Fruit fly (Drosophila melanogaster): Measurements from ENCODE around the gene CG5382.
A peak's percentile ranks its signal among the peaks of the same experiment; 100 is the strongest.

CG5382 gene

DNA sequence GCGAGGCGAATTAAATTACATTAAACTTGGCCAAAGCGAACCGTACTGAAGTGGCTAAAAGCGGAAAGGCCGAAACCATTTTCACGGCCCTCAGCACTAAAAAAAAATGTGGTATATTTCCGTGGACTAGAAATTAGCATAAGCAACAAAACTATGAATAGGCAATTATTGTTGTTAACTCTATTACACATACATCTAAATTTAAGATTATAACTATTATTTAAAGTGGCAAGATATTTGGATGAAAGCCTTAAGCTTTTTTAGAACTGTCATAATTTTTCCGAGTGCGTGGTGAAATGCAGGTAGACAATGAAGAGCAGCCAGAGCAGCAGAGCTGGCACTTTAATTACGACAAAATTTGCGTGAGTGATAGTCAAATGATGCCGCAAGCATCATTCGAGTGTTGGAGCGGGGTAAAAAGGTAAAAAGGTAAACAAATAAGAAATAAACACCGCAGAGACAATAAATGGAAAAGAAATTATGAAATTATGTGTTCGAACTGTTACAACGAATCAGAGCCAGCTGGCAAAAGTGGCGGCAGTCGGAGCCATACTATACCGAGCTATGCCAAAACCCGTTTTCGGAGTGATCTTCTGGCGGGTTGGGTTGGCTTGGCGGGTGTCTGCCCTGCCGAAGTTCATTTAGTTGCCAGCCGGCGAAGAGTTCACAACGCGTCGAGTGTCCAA is 37.0 kb downstream of the CG5382 start, which contains the start of gene CG7080:
TSS of gene CG7080 (plus strand) at position 636 of the 686 bp plus-strand sequence.
- peak; percentile 1 for TF ChIP-seq h (GFP tag; optimal IDR thresholded peaks at IDR 0.05)
- no peak for TF ChIP-seq woc (GFP tag; optimal IDR thresholded peaks at IDR 0.05)

DNA sequence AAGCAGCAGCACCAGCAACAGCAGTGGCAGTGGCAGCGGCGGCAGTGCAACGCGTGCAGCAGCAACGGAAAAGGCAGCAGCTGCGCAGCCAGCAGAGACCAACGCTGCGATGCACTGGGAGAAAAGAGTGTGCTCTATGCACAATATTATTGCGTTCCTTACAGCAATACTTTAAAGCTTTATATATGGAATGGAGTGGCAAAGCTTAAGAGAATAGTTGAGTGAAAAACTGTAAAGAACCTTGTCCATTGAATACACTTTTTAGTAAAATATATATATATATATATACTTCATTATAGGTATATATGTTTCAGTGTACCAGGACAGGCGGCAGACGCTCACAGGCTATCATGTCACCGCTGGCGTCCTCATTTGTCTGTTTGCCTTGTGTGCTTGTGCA is 41.0 kb downstream of the CG5382 start:
- TF ChIP-seq OdsH (GFP tag; optimal IDR thresholded peaks at IDR 0.05) (no peak), woc (GFP tag; optimal IDR thresholded peaks at IDR 0.05) (no peak), Dif (GFP tag; optimal IDR thresholded peaks at IDR 0.05; ENCODE audit: partially characterized antibody) (no peak), Jra (GFP tag; optimal IDR thresholded peaks at IDR 0.05) (no peak), foxo (GFP tag; optimal IDR thresholded peaks at IDR 0.05) (peak in 1 of 2 experiments; percentile 35), usp (GFP tag; optimal IDR thresholded peaks at IDR 0.05) (no peak), rgr (GFP tag; optimal IDR thresholded peaks at IDR 0.05) (peak; percentile 19), ey (GFP tag; optimal IDR thresholded peaks at IDR 0.05) (no peak), lola (GFP tag; optimal IDR thresholded peaks at IDR 0.05) (no peak), jim (GFP tag; optimal IDR thresholded peaks at IDR 0.05) (no peak), tai (GFP tag; optimal IDR thresholded peaks at IDR 0.05) (no peak), sage (GFP tag; optimal IDR thresholded peaks at IDR 0.05) (no peak), dl (GFP tag; optimal IDR thresholded peaks at IDR 0.05; ENCODE audit: insufficient read depth in 1 of 2, partially characterized antibody in 2 of 2) (no peak), sv (GFP tag; optimal IDR thresholded peaks at IDR 0.05) (no peak), Hnf4 (GFP tag; optimal IDR thresholded peaks at IDR 0.05) (no peak), CG9705 (GFP tag; optimal IDR thresholded peaks at IDR 0.05) (no peak), fru (GFP tag; optimal IDR thresholded peaks at IDR 0.05) (peak; percentile 12), dsf (GFP tag; optimal IDR thresholded peaks at IDR 0.05; ENCODE audit: borderline replicate concordance) (no peak), Vsx2 (GFP tag; optimal IDR thresholded peaks at IDR 0.05; ENCODE audit: partially characterized antibody) (no peak), h (GFP tag; optimal IDR thresholded peaks at IDR 0.05) (peak; percentile 20), psq (GFP tag; optimal IDR thresholded peaks at IDR 0.05) (peak; percentile 42), HLH106 (tag; optimal IDR thresholded peaks at IDR 0.05) (peak; percentile 44), N (GFP tag; optimal IDR thresholded peaks at IDR 0.05) (no peak), pan (optimal IDR thresholded peaks at IDR 0.05) (no peak), dmrt93B (GFP tag; optimal IDR thresholded peaks at IDR 0.05) (peak; percentile 15), brk (GFP tag; optimal IDR thresholded peaks at IDR 0.05) (no peak), Sp1 (GFP tag; optimal IDR thresholded peaks at IDR 0.05) (peak; percentile 22), GATAd (GFP tag; optimal IDR thresholded peaks at IDR 0.05) (no peak), CrebA (GFP tag; optimal IDR thresholded peaks at IDR 0.05; ENCODE audit: borderline replicate concordance) (no peak), Mio (GFP tag; optimal IDR thresholded peaks at IDR 0.05) (no peak), Dfd (GFP tag; optimal IDR thresholded peaks at IDR 0.05) (no peak)

DNA sequence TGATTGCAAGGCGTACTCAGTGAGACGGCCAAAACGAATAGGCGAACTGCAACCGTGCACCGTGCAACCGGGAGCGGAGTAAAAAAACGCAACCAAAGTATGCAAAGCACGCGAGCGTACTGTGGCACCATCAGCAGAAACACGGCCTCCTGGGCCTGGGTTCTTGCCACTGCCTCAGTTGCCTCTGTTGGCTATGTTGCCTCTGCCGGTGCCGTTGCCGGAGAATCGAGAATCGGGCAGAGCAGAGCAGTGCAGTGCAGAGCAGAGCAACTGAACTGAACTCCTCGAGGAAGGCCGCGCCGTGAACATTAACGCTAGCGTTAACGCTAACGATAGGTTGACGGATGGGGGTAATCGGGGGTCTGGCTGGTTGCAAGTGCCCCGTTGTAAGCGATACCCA is 41.8 kb downstream of the CG5382 start, which contains the start of gene CG34377:
TSS of gene CG34377 (minus strand) at position 101 of the 400 bp plus-strand sequence.
- TF ChIP-seq br (GFP tag; optimal IDR thresholded peaks at IDR 0.05) (no peak), dsf (GFP tag; optimal IDR thresholded peaks at IDR 0.05; ENCODE audit: borderline replicate concordance) (no peak), Vsx2 (GFP tag; optimal IDR thresholded peaks at IDR 0.05; ENCODE audit: partially characterized antibody) (no peak), Myc (optimal IDR thresholded peaks at IDR 0.05) (no peak), N (GFP tag; optimal IDR thresholded peaks at IDR 0.05) (no peak), sage (GFP tag; optimal IDR thresholded peaks at IDR 0.05) (no peak), pan (optimal IDR thresholded peaks at IDR 0.05) (no peak), Dif (GFP tag; optimal IDR thresholded peaks at IDR 0.05; ENCODE audit: partially characterized antibody) (no peak), Rel (GFP tag; optimal IDR thresholded peaks at IDR 0.05) (no peak), Rel (tag; optimal IDR thresholded peaks at IDR 0.05) (no peak), Dfd (GFP tag; optimal IDR thresholded peaks at IDR 0.05) (no peak), Abd-B (GFP tag; optimal IDR thresholded peaks at IDR 0.05) (no peak), CrebA (GFP tag; optimal IDR thresholded peaks at IDR 0.05; ENCODE audit: borderline replicate concordance) (no peak)
